Fruit fly (Drosophila melanogaster) whole organism, embryonic: ENCODE results near the gene CG43137.

ENCODE experiments used
- Adf1 ChIP-seq: fragments of 200-800 bp; sonication (Bioruptor generic); IDR thresholded peaks from 2 replicates; pipeline ENCODE4 v1.3.6; 2022; ENCODE audit warnings: missing biosample characterization, missing genetic modification characterization
- Antp ChIP-seq: fragments of 200-800 bp; sonication (Bioruptor generic); optimal IDR thresholded peaks from 3 replicates; lab custom pipeline; 2016; ENCODE audit warnings: missing biosample characterization, missing genetic modification characterization
- BtbVII ChIP-seq: fragments of 200-800 bp; sonication (Bioruptor generic); optimal IDR thresholded peaks from 3 replicates; lab custom pipeline; 2017; ENCODE audit warnings: missing biosample characterization, mild to moderate bottlenecking, missing genetic modification characterization
- CG10959 ChIP-seq: fragments of 200-800 bp; sonication (Bioruptor generic); IDR thresholded peaks from 2 replicates; pipeline ENCODE4 v1.3.6; 2022; ENCODE audit warnings: missing biosample characterization, missing genetic modification characterization
- CG11247 ChIP-seq: fragments of 200-800 bp; sonication (Bioruptor generic); IDR thresholded peaks from 2 replicates; pipeline ENCODE4 v1.3.6; 2022; ENCODE audit warnings: missing biosample characterization, missing genetic modification characterization
- CG11560 ChIP-seq: fragments of 200-800 bp; sonication (Bioruptor generic); IDR thresholded peaks from 3 replicates; pipeline ENCODE4 v1.3.6; 2022; ENCODE audit warnings: missing biosample characterization, missing genetic modification characterization
- CG12071 ChIP-seq: fragments of 200-800 bp; sonication (Bioruptor generic); optimal IDR thresholded peaks from 3 replicates; lab custom pipeline; 2018; ENCODE audit warnings: missing biosample characterization, mild to moderate bottlenecking, missing genetic modification characterization
- CG12769 ChIP-seq: fragments of 200-800 bp; sonication (Bioruptor generic); optimal IDR thresholded peaks from 2 replicates; lab custom pipeline; 2019; ENCODE audit warnings: missing biosample characterization, mild to moderate bottlenecking, missing genetic modification characterization, moderate library complexity
- CG13287 ChIP-seq: fragments of 200-800 bp; sonication (Bioruptor generic); IDR thresholded peaks from 2 replicates; pipeline ENCODE4 v1.3.6; 2022; ENCODE audit warnings: missing biosample characterization, missing genetic modification characterization; ENCODE audit not compliant: partially characterized antibody
- CG13424 ChIP-seq: fragments of 200-800 bp; sonication (Bioruptor generic); optimal IDR thresholded peaks from 2 replicates; lab custom pipeline; 2019; ENCODE audit warnings: missing biosample characterization, mild to moderate bottlenecking, missing genetic modification characterization, moderate library complexity
- CG1529 ChIP-seq: fragments of 200-800 bp; sonication (Bioruptor generic); optimal IDR thresholded peaks from 3 replicates; lab custom pipeline; 2018; ENCODE audit warnings: missing biosample characterization, missing genetic modification characterization
- CG1603 ChIP-seq: fragments of 200-800 bp; sonication (Bioruptor generic); optimal IDR thresholded peaks from 2 replicates; lab custom pipeline; 2019; ENCODE audit warnings: missing biosample characterization, mild to moderate bottlenecking, missing genetic modification characterization, moderate library complexity
- CG1647 ChIP-seq: fragments of 200-800 bp; sonication (Bioruptor generic); optimal IDR thresholded peaks from 3 replicates; lab custom pipeline; 2016; ENCODE audit warnings: missing biosample characterization, missing genetic modification characterization
- CG16779 ChIP-seq: fragments of 200-800 bp; sonication (Bioruptor generic); IDR thresholded peaks from 2 replicates; pipeline ENCODE4 v1.3.6; 2022; ENCODE audit warnings: missing biosample characterization, missing genetic modification characterization
- CG17385 ChIP-seq: fragments of 200-800 bp; sonication (Bioruptor generic); optimal IDR thresholded peaks from 3 replicates; lab custom pipeline; 2018; ENCODE audit warnings: missing biosample characterization, mild to moderate bottlenecking, missing genetic modification characterization
- CG18599 ChIP-seq: fragments of 200-800 bp; sonication (Bioruptor generic); optimal IDR thresholded peaks from 3 replicates; lab custom pipeline; 2017; ENCODE audit warnings: missing biosample characterization, missing genetic modification characterization, mild to moderate bottlenecking, moderate library complexity, missing genetic modification reagents
- CG18619 ChIP-seq: fragments of 200-800 bp; sonication (Bioruptor generic); optimal IDR thresholded peaks from 3 replicates; lab custom pipeline; 2017; ENCODE audit warnings: missing biosample characterization, mild to moderate bottlenecking, missing genetic modification characterization
- CG5245 ChIP-seq: fragments of 200-800 bp; sonication (Bioruptor generic); optimal IDR thresholded peaks from 3 replicates; lab custom pipeline; 2016; ENCODE audit warnings: missing biosample characterization, missing genetic modification characterization
- CG6689 ChIP-seq: fragments of 200-800 bp; sonication (Bioruptor generic); IDR thresholded peaks from 2 replicates; pipeline ENCODE4 v1.3.6; 2022; ENCODE audit warnings: missing biosample characterization, missing genetic modification characterization
- CG7357 ChIP-seq: fragments of 200-800 bp; sonication (Bioruptor generic); IDR thresholded peaks from 3 replicates; pipeline ENCODE4 v1.3.6; 2022; ENCODE audit warnings: missing biosample characterization, missing genetic modification characterization
- Camta ChIP-seq: fragments of 200-800 bp; sonication (Bioruptor generic); optimal IDR thresholded peaks from 2 replicates; lab custom pipeline; 2016; ENCODE audit warnings: missing biosample characterization, missing genetic modification characterization
- NfI ChIP-seq: fragments of 200-800 bp; sonication (Bioruptor generic); optimal IDR thresholded peaks from 3 replicates; lab custom pipeline; 2018; ENCODE audit warnings: missing biosample characterization, mild to moderate bottlenecking, missing genetic modification characterization, moderate library complexity
- Oli ChIP-seq: fragments of 200-800 bp; sonication (Bioruptor generic); optimal IDR thresholded peaks from 2 replicates; lab custom pipeline; 2018; ENCODE audit warnings: missing biosample characterization, mild to moderate bottlenecking, missing genetic modification characterization, moderate library complexity
- Opbp ChIP-seq: fragments of 200-800 bp; sonication (Bioruptor generic); IDR thresholded peaks from 3 replicates; pipeline ENCODE4 v1.3.6; 2022; ENCODE audit warnings: missing biosample characterization, missing genetic modification characterization; ENCODE audit not compliant: partially characterized antibody
- Tbp ChIP-seq: fragments of >200 bp; optimal IDR thresholded peaks from 2 replicates; lab custom pipeline; 2018; ENCODE audit warnings: missing biosample characterization, missing genetic modification characterization
- Trl ChIP-seq, 3 experiments: fragments of >200 bp in 2 of 3; fragments of 200-800 bp in 1 of 3; sonication (Bioruptor generic) in 1 of 3; optimal IDR thresholded peaks; 2 replicates in 1 of 3; 3 replicates in 2 of 3; lab custom pipeline; 2016 to 2017; ENCODE audit warnings: missing biosample characterization in 1 of 3, missing genetic modification characterization in 1 of 3
- Vsx1 ChIP-seq: fragments of 200-800 bp; sonication (Bioruptor generic); optimal IDR thresholded peaks from 2 replicates; lab custom pipeline; 2017; ENCODE audit warnings: missing biosample characterization, mild to moderate bottlenecking, missing genetic modification characterization, missing genetic modification reagents
- ato ChIP-seq: fragments of 200-800 bp; sonication (Bioruptor generic); IDR thresholded peaks from 2 replicates; pipeline ENCODE4 v1.3.6; 2022; ENCODE audit warnings: missing biosample characterization, missing genetic modification characterization; ENCODE audit not compliant: partially characterized antibody
- croc ChIP-seq: fragments of 200-800 bp; sonication (Bioruptor generic); conservative IDR thresholded peaks from 3 replicates; pipeline ENCODE4 v1.3.6; 2022; ENCODE audit warnings: missing biosample characterization, missing genetic modification characterization
- crp ChIP-seq, 2 experiments: fragments of 200-800 bp; sonication (Bioruptor generic); optimal IDR thresholded peaks; 2 replicates in 1 of 2; 3 replicates in 1 of 2; lab custom pipeline; 2017; ENCODE audit warnings: missing biosample characterization in 2 of 2, missing genetic modification characterization in 2 of 2, mild to moderate bottlenecking in 1 of 2, moderate library complexity in 1 of 2
- da ChIP-seq: fragments of 200-800 bp; sonication (Bioruptor generic); optimal IDR thresholded peaks from 2 replicates; lab custom pipeline; 2016; ENCODE audit warnings: missing biosample characterization, missing genetic modification characterization
- hb ChIP-seq: fragments of 200-800 bp; sonication (Bioruptor generic); IDR thresholded peaks from 3 replicates; pipeline ENCODE4 v1.3.6; 2022; ENCODE audit warnings: missing biosample characterization, missing genetic modification characterization; ENCODE audit not compliant: partially characterized antibody
- hkb ChIP-seq, 2 experiments: fragments of 200-800 bp in 1 of 2; fragments of >200 bp in 1 of 2; sonication (Bioruptor generic) in 1 of 2; IDR thresholded peaks in 1 of 2; optimal IDR thresholded peaks in 1 of 2; 2 replicates each; pipeline versions ENCODE4 v1.3.6 to Lab custom; 2017 to 2022; ENCODE audit warnings: missing biosample characterization in 1 of 2, missing genetic modification characterization in 1 of 2
- ken ChIP-seq: fragments of 200-800 bp; sonication (Bioruptor generic); IDR thresholded peaks from 3 replicates; pipeline ENCODE4 v1.3.6; 2022; ENCODE audit warnings: missing biosample characterization, missing genetic modification characterization
- klu ChIP-seq: fragments of 200-800 bp; sonication (Bioruptor generic); IDR thresholded peaks from 2 replicates; pipeline ENCODE4 v1.3.6; 2022; ENCODE audit warnings: missing biosample characterization, missing genetic modification characterization
- luna ChIP-seq: fragments of 200-800 bp; sonication (Bioruptor generic); optimal IDR thresholded peaks from 2 replicates; lab custom pipeline; 2016; ENCODE audit warnings: missing biosample characterization, missing genetic modification characterization
- maf-S ChIP-seq: fragments of 200-800 bp; sonication (Bioruptor generic); optimal IDR thresholded peaks from 2 replicates; lab custom pipeline; 2016; ENCODE audit warnings: missing biosample characterization, missing genetic modification characterization
- mirr ChIP-seq: fragments of 200-800 bp; sonication (Bioruptor generic); optimal IDR thresholded peaks from 3 replicates; lab custom pipeline; 2018; ENCODE audit warnings: missing biosample characterization, mild to moderate bottlenecking, missing genetic modification characterization
- nau ChIP-seq: fragments of 200-800 bp; sonication (Bioruptor generic); optimal IDR thresholded peaks from 3 replicates; lab custom pipeline; 2017; ENCODE audit warnings: missing biosample characterization, mild to moderate bottlenecking, missing genetic modification characterization, missing genetic modification reagents
- nmo ChIP-seq: fragments of 200-800 bp; sonication (Bioruptor generic); optimal IDR thresholded peaks from 2 replicates; lab custom pipeline; 2018; ENCODE audit warnings: missing biosample characterization, mild to moderate bottlenecking, missing genetic modification characterization, moderate library complexity
- p53 ChIP-seq: fragments of 200-800 bp; sonication (Bioruptor generic); optimal IDR thresholded peaks from 2 replicates; lab custom pipeline; 2016; ENCODE audit warnings: missing biosample characterization, missing genetic modification characterization
- scrt ChIP-seq: fragments of 200-800 bp; sonication (Bioruptor generic); optimal IDR thresholded peaks from 2 replicates; lab custom pipeline; 2018; ENCODE audit warnings: missing biosample characterization, mild to moderate bottlenecking, missing genetic modification characterization, moderate library complexity
- seq ChIP-seq: fragments of 200-800 bp; sonication (Bioruptor generic); IDR thresholded peaks from 2 replicates; pipeline ENCODE4 v1.3.6; 2022; ENCODE audit warnings: missing biosample characterization, missing genetic modification characterization
- ssp ChIP-seq: fragments of 200-800 bp; sonication (Bioruptor generic); IDR thresholded peaks from 2 replicates; pipeline ENCODE4 v1.3.6; 2022; ENCODE audit warnings: missing biosample characterization, missing genetic modification characterization
- stc ChIP-seq: fragments of 200-800 bp; sonication (Bioruptor generic); IDR thresholded peaks from 2 replicates; pipeline ENCODE4 v1.3.6; 2022; ENCODE audit warnings: missing biosample characterization, missing genetic modification characterization
- stwl ChIP-seq: fragments of 200-800 bp; sonication (Bioruptor generic); optimal IDR thresholded peaks from 3 replicates; lab custom pipeline; 2018; ENCODE audit warnings: missing biosample characterization, mild to moderate bottlenecking, missing genetic modification characterization, moderate library complexity
- tna ChIP-seq: fragments of 200-800 bp; sonication (Bioruptor generic); IDR thresholded peaks from 2 replicates; pipeline ENCODE4 v1.3.6; 2022; ENCODE audit warnings: missing biosample characterization, missing genetic modification characterization; ENCODE audit not compliant: partially characterized antibody
- trem ChIP-seq: fragments of 200-800 bp; optimal IDR thresholded peaks from 3 replicates; lab custom pipeline; 2019; ENCODE audit warnings: missing biosample characterization, mild to moderate bottlenecking, missing genetic modification characterization, moderate library complexity

CG43137 gene

DNA sequence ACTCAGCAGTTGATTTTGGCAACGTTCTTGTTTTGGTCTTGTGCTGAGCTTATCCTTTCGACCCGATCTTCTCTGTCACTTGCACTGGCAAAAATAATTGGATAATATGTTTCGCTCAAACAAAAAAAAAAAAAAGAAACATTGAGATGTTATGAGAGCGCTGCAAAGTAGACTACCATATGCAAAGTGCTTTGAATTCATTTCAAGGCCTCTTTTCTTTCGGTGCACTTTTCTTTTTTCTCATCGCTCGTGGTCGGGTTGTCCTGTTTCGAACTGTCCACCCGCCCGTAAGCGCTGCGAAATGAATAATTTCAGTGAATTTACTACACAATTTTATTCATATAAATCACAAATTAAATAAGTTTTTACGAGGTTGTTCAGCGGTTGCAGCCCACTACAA, 45.0 kb downstream of the CG43137 start (continued):
- no peak for TF ChIP-seq CG6689 (GFP tag; lab: Robert Waterston, UW)

DNA sequence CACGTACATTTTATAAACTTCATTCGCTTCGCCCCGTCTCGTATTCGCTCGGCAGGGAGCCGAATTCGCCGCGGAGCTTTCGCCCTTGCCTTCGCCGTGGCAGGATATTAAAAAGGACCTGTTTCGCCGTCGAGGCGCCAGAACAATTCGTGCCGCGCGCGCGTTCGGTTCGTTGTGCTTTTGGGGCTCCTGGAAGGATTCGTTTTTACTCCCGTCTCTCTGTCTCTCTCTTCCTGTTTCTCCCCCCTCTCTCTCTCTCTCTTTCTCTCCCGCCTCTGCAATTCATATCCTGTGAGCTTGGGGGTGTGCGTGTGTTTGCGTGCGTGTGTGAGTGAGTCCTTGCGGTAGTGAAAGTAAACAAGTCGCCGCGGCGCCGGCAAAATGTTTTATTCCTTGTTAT, 46.5 kb downstream of the CG43137 start, which contains the start of gene CG15765:
TSS of gene CG15765 (plus strand) at position 132 of the 400 bp plus-strand sequence.
- TF ChIP-seq CG1603 (no peak), NfI (GFP tag; lab: Kevin White, UChicago) (no peak), CG7357 (GFP tag; lab: Robert Waterston, UW) (no peak), nau (GFP tag; lab: Kevin White, UChicago) (no peak), CG13424 (no peak), Opbp (GFP tag; lab: Robert Waterston, UW) (0 out of 3 replicates have a peak, but pooled peaks have one; percentile 17), CG11560 (tag; lab: Robert Waterston, UW) (no peak), hb (no peak), CG12071 (GFP tag; lab: Kevin White, UChicago) (no peak), CG1529 (GFP tag; lab: Kevin White, UChicago) (no peak), CG12769 (tag; lab: Kevin White, UChicago) (no peak), nmo (no peak), CG11247 (GFP tag; lab: Robert Waterston, UW) (no peak), mirr (GFP tag; lab: Kevin White, UChicago) (no peak), CG18599 (GFP tag; lab: Kevin White, UChicago) (peak; percentile 17), BtbVII (no peak), CG16779 (GFP tag; lab: Robert Waterston, UW) (peak; percentile 54; the same call in 1 of the 2 replicates), trem (tag; lab: Kevin White, UChicago) (no peak), p53 (GFP tag; lab: Kevin White, UChicago) (no peak), luna (GFP tag; lab: Kevin White, UChicago) (no peak), ato (GFP tag; lab: Robert Waterston, UW) (no peak), Trl (optimal IDR thresholded peaks at IDR 0.05; lab: Kevin White, UChicago) (peak in 1 of 2 experiments; percentile 35), Trl (GFP tag; optimal IDR thresholded peaks at IDR 0.05; lab: Kevin White, UChicago) (no peak), Oli (no peak), Camta (GFP tag; lab: Kevin White, UChicago) (no peak), hkb (optimal IDR thresholded peaks at IDR 0.05; lab: Kevin White, UChicago) (no peak), hkb (GFP tag; IDR thresholded peaks at IDR 0.05; lab: Robert Waterston, UW) (no peak), crp (GFP tag; optimal IDR thresholded peaks at IDR 0.05; lab: Kevin White, UChicago) (no peak), maf-S (GFP tag; lab: Kevin White, UChicago) (no peak), seq (no peak), CG18619 (no peak), Vsx1 (GFP tag; lab: Kevin White, UChicago) (no peak), CG1647 (GFP tag; lab: Kevin White, UChicago) (no peak), klu (no peak), scrt (GFP tag; lab: Kevin White, UChicago) (peak; percentile 9), CG13287 (no peak), stc (GFP tag; lab: Robert Waterston, UW) (no peak), ssp (GFP tag; lab: Robert Waterston, UW) (no peak), ken (no peak), tna (GFP tag; lab: Robert Waterston, UW) (no peak), Tbp (no peak), da (GFP tag; lab: Kevin White, UChicago) (no peak), croc (GFP tag; lab: Robert Waterston, UW) (no peak), CG17385 (GFP tag; lab: Kevin White, UChicago) (no peak), stwl (tag; lab: Kevin White, UChicago) (no peak), CG10959 (GFP tag; lab: Robert Waterston, UW) (no peak), Antp (GFP tag; lab: Kevin White, UChicago) (no peak), Adf1 (GFP tag; lab: Robert Waterston, UW) (0 out of 2 replicates have a peak, but pooled peaks have one; percentile 10), CG5245 (GFP tag; lab: Kevin White, UChicago) (no peak)
